Fruit fly (Drosophila melanogaster) whole organism, pupa: ENCODE results near the gene jumu.

ENCODE experiments used
- CG12605 ChIP-seq: fragments of 200-800 bp; sonication (Bioruptor generic); IDR thresholded peaks from 2 replicates; pipeline ENCODE4 v1.3.6; 2022; ENCODE audit warnings: missing biosample characterization, missing genetic modification characterization
- CG14655 ChIP-seq: fragments of 200-800 bp; sonication (Bioruptor generic); optimal IDR thresholded peaks from 3 replicates; lab custom pipeline; 2017; ENCODE audit warnings: mild to moderate bottlenecking, missing biosample characterization, missing genetic modification reagents, missing genetic modification characterization
- CG4496 ChIP-seq: fragments of 200-800 bp; sonication (Bioruptor generic); IDR thresholded peaks from 3 replicates; pipeline ENCODE4 v1.3.6; 2022; ENCODE audit warnings: missing biosample characterization, missing genetic modification characterization
- D1 ChIP-seq: fragments of 200-800 bp; sonication (Bioruptor generic); optimal IDR thresholded peaks from 2 replicates; lab custom pipeline; 2018; ENCODE audit warnings: missing biosample characterization, mild to moderate bottlenecking, missing genetic modification characterization, moderate library complexity
- Snoo ChIP-seq: fragments of 200-800 bp; sonication (Bioruptor generic); optimal IDR thresholded peaks from 3 replicates; lab custom pipeline; 2017; ENCODE audit warnings: missing biosample characterization, mild to moderate bottlenecking, missing genetic modification characterization, inconsistent platforms
- gl ChIP-seq: fragments of 200-800 bp; sonication (Bioruptor generic); optimal IDR thresholded peaks from 2 replicates; lab custom pipeline; 2018; ENCODE audit warnings: missing biosample characterization, mild to moderate bottlenecking, missing genetic modification characterization

DNA sequence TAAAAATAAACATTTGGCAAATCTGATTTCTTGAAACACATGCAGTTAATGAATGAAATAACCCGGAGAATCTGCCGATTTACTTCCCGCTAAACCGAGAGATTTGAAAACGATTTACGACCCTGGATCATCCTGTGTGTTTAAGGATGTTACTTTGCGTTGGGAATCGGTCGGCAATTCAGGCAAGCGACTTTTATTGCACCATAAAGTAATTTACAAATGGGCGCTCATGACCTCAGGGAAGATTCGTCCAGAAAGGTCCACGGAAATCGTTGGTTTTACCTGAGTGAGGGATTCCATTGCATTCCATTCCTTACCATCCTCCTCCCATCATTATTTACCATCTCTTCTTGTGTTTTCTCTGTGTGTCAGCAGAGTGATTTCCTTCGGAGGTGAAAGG lies 2.9 kb downstream of the jumu start:
- TF ChIP-seq Snoo (tag; lab: Kevin White, UChicago): no peak
- no peak for TF ChIP-seq CG4496 (GFP tag; lab: Robert Waterston, UW)
- TF ChIP-seq CG12605: no peak
- TF ChIP-seq CG14655 (GFP tag; lab: Kevin White, UChicago): no peak
- TF ChIP-seq gl (tag; lab: Kevin White, UChicago): no peak
- TF ChIP-seq D1 (tag; lab: Kevin White, UChicago): no peak
